Fruit fly (Drosophila melanogaster): ENCODE results near the gene Dpm1.

- TF ChIP-seq CG14711 (tag; optimal IDR thresholded peaks at IDR 0.05) (peak; percentile 73), CG33017 (tag; optimal IDR thresholded peaks at IDR 0.05) (peak; percentile 61), kay (GFP tag; ENCODE audit: borderline replicate concordance) (no peak), CG7045 (GFP tag; optimal IDR thresholded peaks at IDR 0.05) (peak; percentile 83), toe (GFP tag; optimal IDR thresholded peaks at IDR 0.05) (peak; percentile 68), pad (GFP tag; optimal IDR thresholded peaks at IDR 0.05) (no peak), CG1620 (GFP tag; optimal IDR thresholded peaks at IDR 0.05) (peak; percentile 22), Clk (GFP tag; optimal IDR thresholded peaks at IDR 0.05) (peak; percentile 40), CG5204 (GFP tag; optimal IDR thresholded peaks at IDR 0.05) (peak; percentile 69), cnc (optimal IDR thresholded peaks at IDR 0.05) (no peak), CG12768 (GFP tag; optimal IDR thresholded peaks at IDR 0.05) (peak; percentile 75), CG7101 (tag; optimal IDR thresholded peaks at IDR 0.05) (peak; percentile 73)
Observed at dm6 chr2L:19575626-19576298, 49.6 kb upstream of the Dpm1 start.

Data from whole organism, adult.